Worm (Caenorhabditis elegans) whole organism, young adult: ENCODE data around the gene hat-1.

ENCODE experiments used
- ama-1 ChIP-seq, 3 experiments: fragments of 150-350 bp in 1 of 3; sonication (generic microtip) in 2 of 3; optimal IDR thresholded peaks; 2 replicates each; lab custom pipeline; 2014 to 2018; ENCODE audit warnings: missing biosample characterization in 2 of 3, missing genetic modification characterization in 2 of 3, missing genetic modification reagents in 2 of 3
- aptf-3 ChIP-seq: fragments of 200-800 bp; sonication (Bioruptor generic); IDR thresholded peaks from 2 replicates; pipeline ENCODE4 v1.3.6; 2022; ENCODE audit warnings: missing genetic modification characterization, missing compliant biosample characterization
- attf-5 ChIP-seq: fragments of 200-800 bp; sonication (Bioruptor generic); optimal IDR thresholded peaks from 2 replicates; lab custom pipeline; 2018; ENCODE audit warnings: mild to moderate bottlenecking, missing genetic modification characterization, missing compliant biosample characterization
- dpl-1 ChIP-seq: fragments of 150-350 bp; optimal IDR thresholded peaks from 2 replicates; lab custom pipeline; 2014; ENCODE audit warnings: missing biosample characterization, missing genetic modification reagents, missing genetic modification characterization
- efl-1 ChIP-seq: fragments of 150-350 bp; optimal IDR thresholded peaks from 2 replicates; lab custom pipeline; 2014; ENCODE audit warnings: missing biosample characterization, missing genetic modification reagents, missing genetic modification characterization
- hmg-1.2 ChIP-seq: fragments of 200-800 bp; sonication (Bioruptor generic); IDR thresholded peaks from 2 replicates; pipeline ENCODE4 v1.3.6; 2022; ENCODE audit warnings: missing genetic modification reagents, missing genetic modification characterization, missing compliant biosample characterization
- nhr-80 ChIP-seq: sonication (generic microtip); optimal IDR thresholded peaks from 2 replicates; lab custom pipeline; 2016; ENCODE audit warnings: missing genetic modification characterization, missing compliant biosample characterization
- unc-130 ChIP-seq: sonication (generic microtip); optimal IDR thresholded peaks from 2 replicates; lab custom pipeline; 2016; ENCODE audit warnings: missing genetic modification reagents, missing genetic modification characterization, missing compliant biosample characterization
- ztf-3 ChIP-seq: fragments of 200-800 bp; sonication (Bioruptor generic); optimal IDR thresholded peaks from 2 replicates; lab custom pipeline; 2018; ENCODE audit warnings: mild to moderate bottlenecking, missing genetic modification characterization, missing compliant biosample characterization

ce11 chrIII:10376041-10376440 lies 31.0 kb downstream of the hat-1 start:
- TF ChIP-seq dpl-1 (GFP tag; lab: Kevin White, UChicago) (no peak), unc-130 (GFP tag; lab: Kevin White, UChicago) (no peak), aptf-3 (GFP tag; lab: Robert Waterston, UW) (no peak), ama-1 (optimal IDR thresholded peaks at IDR 0.05; lab: Kevin White, UChicago) (no peak), ama-1 (GFP tag; optimal IDR thresholded peaks at IDR 0.05; lab: Kevin White, UChicago) (no peak), ztf-3 (GFP tag; lab: Kevin White, UChicago) (no peak), efl-1 (no peak), attf-5 (GFP tag; lab: Kevin White, UChicago) (no peak), hmg-1.2 (GFP tag; lab: Robert Waterston, UW) (no peak), nhr-80 (tag; lab: Kevin White, UChicago) (peak; percentile 67)
